Worm (Caenorhabditis elegans) whole organism, early embryonic: ENCODE measurements around the gene T07H8.11.

Experiments
- ama-1 ChIP-seq: fragments of 150-350 bp; optimal IDR thresholded peaks from 2 replicates; lab custom pipeline; 2014
- flt-1 ChIP-seq: fragments of 200-800 bp; sonication (Bioruptor generic); IDR thresholded peaks from 2 replicates; pipeline ENCODE4 v1.3.6; 2022; ENCODE audit warnings: missing genetic modification characterization, missing compliant biosample characterization
- hmg-4 ChIP-seq: fragments of 200-800 bp; sonication (Bioruptor generic); optimal IDR thresholded peaks from 2 replicates; lab custom pipeline; 2018; ENCODE audit warnings: mild to moderate bottlenecking, missing genetic modification characterization, missing compliant biosample characterization
- sea-1 ChIP-seq: fragments of 200-800 bp; sonication (Bioruptor generic); conservative IDR thresholded peaks from 2 replicates; pipeline ENCODE4 v1.3.6; 2022; ENCODE audit warnings: missing genetic modification characterization, missing compliant biosample characterization
- tbx-37 ChIP-seq: fragments of 200-800 bp; sonication (Bioruptor generic); conservative IDR thresholded peaks from 2 replicates; pipeline ENCODE4 v1.3.6; 2022; ENCODE audit warnings: missing genetic modification reagents, missing genetic modification characterization, missing compliant biosample characterization

- TF ChIP-seq flt-1 (GFP tag; lab: Robert Waterston, UW): no peak
- TF ChIP-seq tbx-37: no peak
- TF ChIP-seq ama-1: no peak
- TF ChIP-seq sea-1: no peak
- no peak for TF ChIP-seq hmg-4 (GFP tag; lab: Kevin White, UChicago)
These were observed 40.6 kb upstream of the T07H8.11 start, which contains the start of gene nhr-162 for ce11 chrV:6991771-6992170.
